Fruit fly (Drosophila melanogaster): ENCODE measurements around the gene Glut4EF.

Glut4EF gene

DNA sequence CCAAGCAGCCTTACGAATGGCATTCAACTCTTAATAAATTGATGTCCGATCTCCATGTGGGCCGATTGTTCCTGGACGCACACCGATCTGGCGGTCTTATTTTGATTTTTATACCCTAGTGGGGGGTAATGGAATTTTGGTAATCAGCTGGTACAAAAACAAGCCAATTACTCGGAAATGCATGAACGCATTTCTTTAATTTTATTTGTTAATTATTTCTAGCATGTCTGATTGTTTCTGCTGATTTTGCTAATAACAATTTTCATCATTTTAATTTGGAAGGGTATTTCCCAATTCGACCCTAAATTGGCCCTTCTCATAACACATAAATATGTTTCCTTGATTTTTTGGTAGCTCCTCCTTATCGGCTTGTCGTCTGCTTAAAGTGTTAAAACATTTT is 39.0 kb downstream of the Glut4EF start (continued):
- no peak for TF ChIP-seq CG11762 (GFP tag; optimal IDR thresholded peaks at IDR 0.05; ENCODE audit: insufficient read depth)
- TF ChIP-seq CG8319 (GFP tag; optimal IDR thresholded peaks at IDR 0.05), result peak; percentile 47
- TF ChIP-seq topi (GFP tag; optimal IDR thresholded peaks at IDR 0.05), result peak; percentile 85
- TF ChIP-seq Eip78C (GFP tag), result peak; percentile 90
- peak; percentile 75 for TF ChIP-seq CG34406 (GFP tag; optimal IDR thresholded peaks at IDR 0.05)
- no peak for TF ChIP-seq CG1621 (tag; optimal IDR thresholded peaks at IDR 0.05)
- peak; percentile 10 for TF ChIP-seq OdsH (GFP tag; optimal IDR thresholded peaks at IDR 0.05)
- TF ChIP-seq CG32006 (GFP tag; optimal IDR thresholded peaks at IDR 0.05), result no peak
- no peak for TF ChIP-seq Lpt (GFP tag; optimal IDR thresholded peaks at IDR 0.05)
- peak; percentile 45 for TF ChIP-seq CG7368 (GFP tag; optimal IDR thresholded peaks at IDR 0.05)
- peak; percentile 72 for TF ChIP-seq Sox14 (GFP tag; optimal IDR thresholded peaks at IDR 0.05)

DNA sequence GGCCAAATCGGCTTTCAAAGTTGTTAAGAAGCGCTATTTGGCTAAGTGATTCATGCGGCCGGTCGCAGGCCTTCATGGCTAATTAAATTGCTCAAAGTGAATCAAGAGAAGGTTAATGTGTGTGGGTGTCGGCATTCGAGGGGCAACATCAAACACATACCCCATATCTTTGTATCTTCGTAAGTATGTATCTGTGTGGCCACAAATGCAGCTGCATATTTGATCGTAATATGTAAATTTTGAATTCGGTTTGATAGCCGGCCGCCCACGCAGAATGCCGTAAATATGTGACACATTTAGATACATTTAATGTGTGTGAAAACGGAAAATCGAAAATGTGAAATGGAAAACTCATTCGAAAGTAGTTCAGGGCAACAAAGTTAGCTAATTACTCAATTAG is 39.8 kb downstream of the Glut4EF start:
- no peak for TF ChIP-seq CG8119 (GFP tag; IDR thresholded peaks at IDR 0.05)
- TF ChIP-seq CG6792 (GFP tag; optimal IDR thresholded peaks at IDR 0.05), result no peak
- no peak for TF ChIP-seq CG16779 (tag; optimal IDR thresholded peaks at IDR 0.05)
- TF ChIP-seq CG3032 (tag; optimal IDR thresholded peaks at IDR 0.05), result no peak
- TF ChIP-seq CG11294 (GFP tag; IDR thresholded peaks at IDR 0.05), result no peak
- TF ChIP-seq CG11762 (GFP tag; optimal IDR thresholded peaks at IDR 0.05; ENCODE audit: insufficient read depth), result no peak

DNA sequence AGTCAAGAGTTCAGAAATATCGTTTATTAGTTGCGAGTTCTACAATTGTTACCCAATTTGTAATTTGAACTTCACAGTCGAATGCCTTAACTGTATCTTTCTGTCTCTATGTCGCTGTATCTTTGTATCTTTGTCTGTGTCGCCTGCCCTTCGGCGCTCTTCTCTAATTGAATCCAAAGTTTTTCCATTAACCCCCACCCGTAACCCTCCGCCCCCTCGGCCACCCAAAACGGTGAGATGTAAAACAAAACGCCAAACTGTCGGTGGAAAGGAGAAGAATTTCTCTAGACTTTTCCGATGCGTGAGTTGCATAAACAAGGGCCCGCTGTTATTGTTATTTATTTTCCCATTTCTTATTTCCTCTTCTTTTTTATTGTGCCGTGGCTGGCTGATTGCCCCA is 41.2 kb downstream of the Glut4EF start:
- TF ChIP-seq CG1621 (tag; optimal IDR thresholded peaks at IDR 0.05) (no peak), Smox (GFP tag; optimal IDR thresholded peaks at IDR 0.05) (no peak), Hr4 (GFP tag; optimal IDR thresholded peaks at IDR 0.05) (no peak)

DNA sequence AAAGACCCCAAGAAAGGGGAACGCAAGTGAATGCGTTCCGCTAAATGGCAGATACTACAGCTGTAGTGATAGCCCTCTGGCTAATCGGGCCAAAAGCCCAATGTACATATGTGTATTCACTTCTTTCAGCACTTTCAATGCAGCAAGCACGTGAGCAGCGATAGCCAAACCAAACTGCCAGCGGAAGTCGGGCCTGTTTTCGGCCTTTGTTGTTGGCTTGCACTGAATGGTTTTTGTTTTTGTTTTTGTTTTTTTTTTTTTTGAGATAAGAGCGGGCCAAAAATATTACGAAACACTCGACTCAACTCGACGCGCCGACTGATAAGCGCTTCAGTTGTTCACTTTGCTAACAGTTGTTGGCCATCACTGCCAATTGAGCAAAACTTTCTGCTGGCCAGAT is 42.9 kb downstream of the Glut4EF start:
- TF ChIP-seq Eip78C (GFP tag) (no peak), Eip93F (GFP tag; optimal IDR thresholded peaks at IDR 0.05) (peak; percentile 90), svp (GFP tag) (peak; percentile 53), Eip75B (GFP tag; optimal IDR thresholded peaks at IDR 0.05) (no peak), CG8119 (GFP tag; IDR thresholded peaks at IDR 0.05) (no peak), CG7368 (GFP tag; optimal IDR thresholded peaks at IDR 0.05) (no peak), CG6163 (GFP tag; IDR thresholded peaks at IDR 0.05) (0 out of 3 replicates have a peak, but pooled peaks have one; percentile 9), CG31627 (GFP tag; optimal IDR thresholded peaks at IDR 0.05) (no peak), fd59A (GFP tag; optimal IDR thresholded peaks at IDR 0.05) (no peak), CG34406 (GFP tag; optimal IDR thresholded peaks at IDR 0.05) (no peak), CG11902 (GFP tag; optimal IDR thresholded peaks at IDR 0.05) (no peak), topi (GFP tag; optimal IDR thresholded peaks at IDR 0.05) (no peak), Hr4 (GFP tag; optimal IDR thresholded peaks at IDR 0.05) (no peak), vri (GFP tag; optimal IDR thresholded peaks at IDR 0.05) (peak; percentile 98), CG6792 (GFP tag; optimal IDR thresholded peaks at IDR 0.05) (no peak)

DNA sequence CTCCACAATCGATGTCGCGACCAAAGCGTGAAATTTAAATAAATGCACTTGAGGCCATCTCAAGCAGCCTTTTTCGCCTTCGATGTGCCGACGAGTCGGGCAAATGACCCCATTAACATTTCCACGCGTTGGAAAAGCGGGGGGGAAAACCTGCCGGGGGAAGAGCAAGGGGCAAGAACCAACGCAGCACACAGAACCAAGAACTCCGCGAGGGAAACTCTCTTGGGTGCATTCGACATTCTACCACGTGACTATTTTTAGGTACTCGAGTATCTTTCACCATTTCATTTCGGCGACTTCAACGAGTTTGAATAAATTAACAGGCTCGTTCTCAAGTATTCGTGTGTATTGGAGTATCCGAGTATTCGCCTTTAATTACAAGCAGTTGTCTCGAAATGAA is 43.5 kb downstream of the Glut4EF start:
- no peak for TF ChIP-seq CG6854 (GFP tag; optimal IDR thresholded peaks at IDR 0.05)
- peak; percentile 7 for TF ChIP-seq Eip78C (GFP tag)

DNA sequence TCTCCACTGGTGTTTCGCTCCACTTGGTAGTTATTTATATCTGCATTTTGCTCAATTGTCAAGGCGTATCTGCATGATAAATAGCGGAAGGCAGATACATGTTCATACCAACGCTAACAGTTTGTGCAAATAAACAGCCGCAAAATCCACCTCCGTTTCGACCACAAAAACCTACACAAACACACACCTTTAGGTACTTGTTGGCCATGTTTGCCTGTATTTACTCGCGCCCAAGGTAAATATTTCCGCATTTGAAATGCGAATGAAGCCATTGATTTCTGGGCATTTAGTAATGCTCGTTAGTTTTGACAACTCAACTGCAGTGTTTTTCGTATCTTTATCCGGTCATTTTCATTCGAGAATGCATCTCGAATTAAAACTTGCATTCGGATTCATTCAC is 44.3 kb downstream of the Glut4EF start:
- TF ChIP-seq CG3919 (GFP tag; optimal IDR thresholded peaks at IDR 0.05), result no peak
- TF ChIP-seq svp (GFP tag), result no peak
- TF ChIP-seq CG7368 (GFP tag; optimal IDR thresholded peaks at IDR 0.05), result no peak
- TF ChIP-seq Eip78C (GFP tag), result peak; percentile 11
- TF ChIP-seq fkh (GFP tag; optimal IDR thresholded peaks at IDR 0.05), result peak; percentile 79
- TF ChIP-seq dsx (GFP tag; optimal IDR thresholded peaks at IDR 0.05; ENCODE audit: poor library complexity, severe bottlenecking), result no peak
- no peak for TF ChIP-seq Gug (GFP tag; IDR thresholded peaks at IDR 0.05)

Measured in whole organism, prepupa.